Comparison of ENCODE assay signal across 2 worm cellular contexts in the genomic region with DNA sequence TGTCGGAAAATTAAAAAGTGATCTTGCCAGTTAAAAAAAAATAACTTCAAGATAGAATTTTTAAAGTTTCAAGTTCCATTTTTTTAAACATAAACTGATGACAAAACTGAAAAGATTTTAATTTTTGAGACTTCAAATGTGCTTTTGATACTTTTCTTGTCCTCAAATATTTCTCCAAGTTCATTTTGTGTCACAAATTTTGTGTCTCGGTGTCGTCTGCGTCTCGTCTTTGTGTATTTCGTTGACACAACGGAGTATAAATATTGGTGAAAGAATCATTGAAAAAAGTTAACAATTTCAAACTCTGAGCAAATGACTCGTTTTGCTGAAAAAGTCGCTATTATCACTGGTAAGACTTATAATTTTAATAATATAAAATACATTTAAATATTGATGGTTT.
TF ChIP-seq lines count a peak whose summit lies in the region.

A gene (plus strand): TSS at position 301 of the 400 bp plus-strand sequence.

TF ChIP-seq in whole organism, L3 larva, 47 proteins besides CTCF, POLR2A, EP300 and RAD21:
- TF ChIP-seq pha-4 (tag; optimal IDR thresholded peaks at IDR 0.05; lab: Kevin White, UChicago): peak; percentile 56
- TF ChIP-seq nhr-76 (tag; optimal IDR thresholded peaks at IDR 0.05; lab: Kevin White, UChicago): no peak

TF ChIP-seq in whole organism, L4 larva, 104 proteins besides CTCF, POLR2A, EP300 and RAD21:
- TF ChIP-seq ztf-11 (tag; optimal IDR thresholded peaks at IDR 0.05; lab: Kevin White, UChicago) (no peak), nhr-28 (tag; optimal IDR thresholded peaks at IDR 0.05; lab: Kevin White, UChicago) (peak; percentile 2), zfp-3 (GFP tag; conservative IDR thresholded peaks at IDR 0.05; lab: Robert Waterston, UW) (no peak), cey-2 (tag; optimal IDR thresholded peaks at IDR 0.05; lab: Kevin White, UChicago; ENCODE audit: borderline replicate concordance, insufficient read depth) (no peak)
